Worm (Caenorhabditis elegans): ENCODE data around the gene set-21.
"Not testable (repeated sequence)": the region's sequence is repeated elsewhere in the genome, so short reads cannot be mapped to it uniquely, and the experiment has no call there.

set-21 gene

ce11 chrIV:4348146-4348545, 42.5 kb upstream of the set-21 start, which contains the start of gene W03B1.5:
TSS of gene W03B1.5 (plus strand) at chrIV:4348446.
- TF ChIP-seq efl-3 (GFP tag; optimal IDR thresholded peaks at IDR 0.05); ama-1 (optimal IDR thresholded peaks at IDR 0.05); skn-1 (tag; optimal IDR thresholded peaks at IDR 0.05): not testable (repeated sequence)

DNA sequence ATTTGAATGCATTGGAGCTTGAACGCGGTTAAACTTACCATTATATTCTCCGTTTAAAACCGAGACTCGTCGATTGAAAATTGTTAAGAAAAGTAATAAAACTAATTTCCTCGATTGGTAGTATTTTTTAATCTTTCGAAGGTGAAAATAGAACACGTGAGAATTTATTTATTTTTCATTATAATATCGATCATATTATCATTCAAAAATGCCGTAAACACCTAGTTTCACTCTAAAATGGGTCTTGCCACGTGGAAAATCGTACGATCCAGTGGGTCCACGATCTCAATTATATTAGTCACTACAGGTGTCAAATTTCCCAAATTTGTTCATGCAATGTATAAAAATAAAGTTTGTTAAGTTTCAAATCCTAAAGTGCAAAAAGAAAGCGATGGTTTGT, 33.8 kb upstream of the set-21 start, which contains the start of gene W03B1.9:
W03B1.9 (minus strand) TSS at position 101 of the 400 bp plus-strand sequence.
- TF ChIP-seq efl-3 (GFP tag; optimal IDR thresholded peaks at IDR 0.05): no peak
- no peak for TF ChIP-seq nhr-47 (tag; optimal IDR thresholded peaks at IDR 0.05)
- no peak for TF ChIP-seq unc-62 (GFP tag; optimal IDR thresholded peaks at IDR 0.05)
- no peak for TF ChIP-seq alr-1 (tag; optimal IDR thresholded peaks at IDR 0.05; ENCODE audit: borderline replicate concordance)

ce11 chrIV:4357296-4357695, 33.3 kb upstream of the set-21 start, which contains the start of gene sars-2:
TSS of gene sars-2 (plus strand) at chrIV:4357636.
- no peak for TF ChIP-seq nhr-77 (tag; optimal IDR thresholded peaks at IDR 0.05)
- no peak for TF ChIP-seq ztf-4 (tag; optimal IDR thresholded peaks at IDR 0.05)
- TF ChIP-seq vab-15 (tag; optimal IDR thresholded peaks at IDR 0.05): no peak
- no peak for TF ChIP-seq jun-1 (tag; optimal IDR thresholded peaks at IDR 0.05)
- TF ChIP-seq isw-1 (GFP tag; IDR thresholded peaks at IDR 0.05): peak; percentile 19; the same call in 1 of the 2 replicates
- peak; percentile 75 to 78 for TF ChIP-seq lsy-2 (tag; optimal IDR thresholded peaks at IDR 0.05)
- TF ChIP-seq ces-1 (GFP tag; optimal IDR thresholded peaks at IDR 0.05): no peak
- TF ChIP-seq egl-13 (tag; optimal IDR thresholded peaks at IDR 0.05): no peak
- TF ChIP-seq mef-2 (tag; optimal IDR thresholded peaks at IDR 0.05): no peak
- TF ChIP-seq mdl-1 (tag; optimal IDR thresholded peaks at IDR 0.05): no peak
- peak; percentile 25 for TF ChIP-seq nhr-90 (tag; optimal IDR thresholded peaks at IDR 0.05; ENCODE audit: poor library complexity)
- no peak for TF ChIP-seq aly-2 (tag; optimal IDR thresholded peaks at IDR 0.05)
- TF ChIP-seq dpl-1 (GFP tag; optimal IDR thresholded peaks at IDR 0.05): peak; percentile 85 to 94 (median 90)
- TF ChIP-seq fos-1 (tag; optimal IDR thresholded peaks at IDR 0.05): no peak
- TF ChIP-seq ztf-11 (tag; optimal IDR thresholded peaks at IDR 0.05): no peak
- no peak for TF ChIP-seq ceh-90 (tag; optimal IDR thresholded peaks at IDR 0.05)
- TF ChIP-seq unc-98 (GFP tag; IDR thresholded peaks at IDR 0.05): no peak
- TF ChIP-seq nhr-12 (tag; optimal IDR thresholded peaks at IDR 0.05): no peak
- TF ChIP-seq elt-3 (tag; optimal IDR thresholded peaks at IDR 0.05): no peak
- TF ChIP-seq tbx-2 (tag; optimal IDR thresholded peaks at IDR 0.05): peak; percentile 25
- peak; percentile 33 for TF ChIP-seq C16A3.4 (tag; optimal IDR thresholded peaks at IDR 0.05)
- TF ChIP-seq fkh-10 (GFP tag; optimal IDR thresholded peaks at IDR 0.05): no peak
- peak; percentile 1 for TF ChIP-seq F16B12.6 (tag; optimal IDR thresholded peaks at IDR 0.05)
- TF ChIP-seq nhr-20 (tag; optimal IDR thresholded peaks at IDR 0.05): peak; percentile 25
- no peak for TF ChIP-seq ceh-63 (GFP tag; optimal IDR thresholded peaks at IDR 0.05)
- TF ChIP-seq C34B4.2 (tag; optimal IDR thresholded peaks at IDR 0.05): no peak
- peak; percentile 27 for TF ChIP-seq swsn-7 (tag; optimal IDR thresholded peaks at IDR 0.05)
- peak; percentile 49 for TF ChIP-seq lin-15B (tag; optimal IDR thresholded peaks at IDR 0.05)
- peak; percentile 69 for TF ChIP-seq skn-1 (tag; optimal IDR thresholded peaks at IDR 0.05)
- peak; percentile 46 for TF ChIP-seq nhr-71 (tag; optimal IDR thresholded peaks at IDR 0.05)
- no peak for TF ChIP-seq alr-1 (tag; optimal IDR thresholded peaks at IDR 0.05; ENCODE audit: borderline replicate concordance)
- no peak for TF ChIP-seq nhr-76 (tag; optimal IDR thresholded peaks at IDR 0.05)
- TF ChIP-seq rnt-1 (tag; optimal IDR thresholded peaks at IDR 0.05): peak; percentile 44
- no peak for TF ChIP-seq aha-1 (tag; optimal IDR thresholded peaks at IDR 0.05)
- TF ChIP-seq tlp-1 (tag; optimal IDR thresholded peaks at IDR 0.05): no peak
- no peak for TF ChIP-seq unc-62 (GFP tag; optimal IDR thresholded peaks at IDR 0.05)
- TF ChIP-seq pag-3 (tag; optimal IDR thresholded peaks at IDR 0.05; ENCODE audit: borderline replicate concordance, insufficient read depth): no peak
- TF ChIP-seq elt-2 (tag; optimal IDR thresholded peaks at IDR 0.05): no peak
- no peak for TF ChIP-seq unc-30 (tag; optimal IDR thresholded peaks at IDR 0.05)
- TF ChIP-seq ceh-88 (GFP tag; IDR thresholded peaks at IDR 0.05): no peak
- peak; percentile 43 for TF ChIP-seq mep-1 (tag; optimal IDR thresholded peaks at IDR 0.05)
- peak; percentile 52 for TF ChIP-seq snu-23 (GFP tag; optimal IDR thresholded peaks at IDR 0.05)
- TF ChIP-seq egl-27 (tag; optimal IDR thresholded peaks at IDR 0.05): no peak
- TF ChIP-seq nhr-47 (tag; optimal IDR thresholded peaks at IDR 0.05): peak; percentile 23
- TF ChIP-seq Y116A8C.19 (tag; optimal IDR thresholded peaks at IDR 0.05; ENCODE audit: borderline replicate concordance): no peak
- TF ChIP-seq pqm-1 (tag; optimal IDR thresholded peaks at IDR 0.05): no peak

Data from whole organism, L1 larva.